Fruit fly (Drosophila melanogaster) whole organism, wandering third instar larva: ENCODE results near the gene Akap200.

Experiments used
- Abd-B ChIP-seq: fragments of >200 bp; optimal IDR thresholded peaks from 2 replicates; lab custom pipeline; 2017; ENCODE audit warnings: missing biosample characterization, missing genetic modification characterization
- CG32264 ChIP-seq: fragments of 200-800 bp; sonication (Bioruptor generic); optimal IDR thresholded peaks from 2 replicates; lab custom pipeline; 2016; ENCODE audit warnings: missing biosample characterization, missing genetic modification characterization
- CG9705 ChIP-seq: fragments of 200-800 bp; sonication (Bioruptor generic); optimal IDR thresholded peaks from 2 replicates; lab custom pipeline; 2018; ENCODE audit warnings: missing biosample characterization, mild to moderate bottlenecking, missing genetic modification characterization
- CrebA ChIP-seq: fragments of 200-800 bp; sonication (Bioruptor generic); optimal IDR thresholded peaks from 2 replicates; lab custom pipeline; 2016; ENCODE audit warnings: missing biosample characterization, mild to moderate bottlenecking, missing genetic modification characterization, borderline replicate concordance
- Dfd ChIP-seq: fragments of >200 bp; optimal IDR thresholded peaks from 2 replicates; lab custom pipeline; 2017; ENCODE audit warnings: missing biosample characterization, missing genetic modification characterization
- Dif ChIP-seq: fragments of 200-275, 200-300 bp; sonication (Bioruptor generic); optimal IDR thresholded peaks from 2 replicates; lab custom pipeline; 2018; ENCODE audit warnings: missing biosample characterization, missing genetic modification characterization; ENCODE audit not compliant: partially characterized antibody
- GATAd ChIP-seq: sonication (Bioruptor generic); optimal IDR thresholded peaks from 2 replicates; lab custom pipeline; 2016; ENCODE audit warnings: missing biosample characterization, missing genetic modification characterization
- HLH106 ChIP-seq: fragments of 200-800 bp; optimal IDR thresholded peaks from 3 replicates; lab custom pipeline; 2019; ENCODE audit warnings: missing biosample characterization, mild to moderate bottlenecking, missing genetic modification characterization, moderate library complexity
- Hnf4 ChIP-seq: fragments of 200-800 bp; sonication (Bioruptor generic); optimal IDR thresholded peaks from 2 replicates; lab custom pipeline; 2016; ENCODE audit warnings: missing biosample characterization, mild to moderate bottlenecking, missing genetic modification characterization
- Hr78 ChIP-seq: fragments of >200 bp; optimal IDR thresholded peaks from 2 replicates; lab custom pipeline; 2017; ENCODE audit warnings: missing biosample characterization, missing genetic modification characterization
- Hr83 ChIP-seq: fragments of 200-300 bp; sonication (Bioruptor generic); optimal IDR thresholded peaks from 2 replicates; lab custom pipeline; 2016; ENCODE audit warnings: missing biosample characterization, mild to moderate bottlenecking, missing genetic modification characterization, moderate library complexity; ENCODE audit not compliant: poor library complexity, severe bottlenecking
- Jra ChIP-seq: sonication (Bioruptor generic); optimal IDR thresholded peaks from 2 replicates; lab custom pipeline; 2016; ENCODE audit warnings: missing biosample characterization, missing genetic modification characterization
- Mio ChIP-seq: sonication (Bioruptor generic); optimal IDR thresholded peaks from 2 replicates; lab custom pipeline; 2016; ENCODE audit warnings: missing biosample characterization, missing genetic modification characterization
- Myc ChIP-seq: fragments of >200 bp; optimal IDR thresholded peaks from 2 replicates; lab custom pipeline; 2017
- N ChIP-seq: fragments of >200 bp; optimal IDR thresholded peaks from 2 replicates; lab custom pipeline; 2018; ENCODE audit warnings: missing biosample characterization, missing external identifiers, missing genetic modification characterization
- OdsH ChIP-seq: fragments of 200-800 bp; sonication (Bioruptor generic); optimal IDR thresholded peaks from 2 replicates; lab custom pipeline; 2016; ENCODE audit warnings: missing biosample characterization, mild to moderate bottlenecking, missing genetic modification characterization
- Rel ChIP-seq, 2 experiments: fragments of 200-800 bp; sonication (Bioruptor generic) in 1 of 2; optimal IDR thresholded peaks; 2 replicates in 1 of 2; 3 replicates in 1 of 2; lab custom pipeline; 2016 to 2019; ENCODE audit warnings: mild to moderate bottlenecking in 2 of 2, missing biosample characterization in 2 of 2, missing genetic modification characterization in 2 of 2, moderate library complexity in 1 of 2
- Sp1 ChIP-seq: fragments of 200-800 bp; sonication (Bioruptor generic); optimal IDR thresholded peaks from 3 replicates; lab custom pipeline; 2019; ENCODE audit warnings: missing biosample characterization, mild to moderate bottlenecking, missing genetic modification characterization, moderate library complexity
- Vsx2 ChIP-seq: fragments of 200-300, 225-300 bp; sonication (Bioruptor generic); optimal IDR thresholded peaks from 2 replicates; lab custom pipeline; 2018; ENCODE audit warnings: missing biosample characterization, missing genetic modification characterization; ENCODE audit not compliant: partially characterized antibody
- br ChIP-seq: fragments of 200-800 bp; sonication (Bioruptor generic); optimal IDR thresholded peaks from 2 replicates; lab custom pipeline; 2016; ENCODE audit warnings: missing biosample characterization, missing genetic modification characterization
- brk ChIP-seq: fragments of 200-800 bp; sonication (Bioruptor generic); optimal IDR thresholded peaks from 2 replicates; lab custom pipeline; 2016; ENCODE audit warnings: missing biosample characterization, mild to moderate bottlenecking, missing genetic modification characterization
- dl ChIP-seq, 2 experiments: fragments of 175-275, 200-275 bp in 1 of 2; fragments of 200-275 bp in 1 of 2; sonication (Bioruptor generic); optimal IDR thresholded peaks; lab custom pipeline; 2018; ENCODE audit warnings: mild to moderate bottlenecking in 2 of 2, missing biosample characterization in 2 of 2, missing genetic modification characterization in 2 of 2, moderate library complexity in 2 of 2; ENCODE audit not compliant: partially characterized antibody in 2 of 2, insufficient read depth in 1 of 2
- dmrt93B ChIP-seq: fragments of 200-800 bp; sonication (Bioruptor generic); optimal IDR thresholded peaks from 2 replicates; lab custom pipeline; 2018; ENCODE audit warnings: missing biosample characterization, mild to moderate bottlenecking, missing genetic modification characterization
- dsf ChIP-seq: sonication (Bioruptor generic); optimal IDR thresholded peaks from 2 replicates; lab custom pipeline; 2016; ENCODE audit warnings: missing biosample characterization, missing genetic modification characterization, borderline replicate concordance
- ey ChIP-seq: fragments of 200-800 bp; sonication (Bioruptor generic); optimal IDR thresholded peaks from 2 replicates; lab custom pipeline; 2016; ENCODE audit warnings: missing biosample characterization, missing genetic modification characterization
- foxo ChIP-seq, 2 experiments: fragments of 200-800 bp; sonication (Bioruptor generic); optimal IDR thresholded peaks; 2 replicates in 1 of 2; 3 replicates in 1 of 2; lab custom pipeline; 2016 to 2017; ENCODE audit warnings: missing biosample characterization in 2 of 2, missing genetic modification characterization in 2 of 2
- fru ChIP-seq: fragments of 200-800 bp; sonication (Bioruptor generic); optimal IDR thresholded peaks from 3 replicates; lab custom pipeline; 2016; ENCODE audit warnings: missing biosample characterization, mild to moderate bottlenecking, missing genetic modification characterization
- h ChIP-seq: fragments of 200-800 bp; sonication (Bioruptor generic); optimal IDR thresholded peaks from 3 replicates; lab custom pipeline; 2016; ENCODE audit warnings: missing biosample characterization, mild to moderate bottlenecking, missing genetic modification characterization
- jim ChIP-seq: fragments of 175-275, 200-325 bp; sonication (Bioruptor generic); optimal IDR thresholded peaks from 2 replicates; lab custom pipeline; 2016; ENCODE audit warnings: missing biosample characterization, mild to moderate bottlenecking, missing genetic modification characterization
- lola ChIP-seq: fragments of >200 bp; optimal IDR thresholded peaks from 2 replicates; lab custom pipeline; 2017; ENCODE audit warnings: missing biosample characterization, missing genetic modification characterization
- pan ChIP-seq: fragments of >200 bp; optimal IDR thresholded peaks from 2 replicates; lab custom pipeline; 2017
- psq ChIP-seq: fragments of 200-800 bp; sonication (Bioruptor generic); optimal IDR thresholded peaks from 3 replicates; lab custom pipeline; 2017; ENCODE audit warnings: missing biosample characterization, mild to moderate bottlenecking, missing genetic modification characterization, moderate library complexity
- rgr ChIP-seq: fragments of 200-800 bp; sonication (Bioruptor generic); optimal IDR thresholded peaks from 3 replicates; lab custom pipeline; 2016; ENCODE audit warnings: missing biosample characterization, mild to moderate bottlenecking, missing genetic modification characterization
- sage ChIP-seq: fragments of 200-800 bp; sonication (Bioruptor generic); optimal IDR thresholded peaks from 2 replicates; lab custom pipeline; 2016; ENCODE audit warnings: missing biosample characterization, mild to moderate bottlenecking, missing genetic modification characterization
- sv ChIP-seq: fragments of 200-800 bp; sonication (Bioruptor generic); optimal IDR thresholded peaks from 3 replicates; lab custom pipeline; 2016; ENCODE audit warnings: missing biosample characterization, missing genetic modification characterization
- tai ChIP-seq: sonication (Bioruptor generic); optimal IDR thresholded peaks from 2 replicates; lab custom pipeline; 2016; ENCODE audit warnings: missing biosample characterization, missing genetic modification characterization
- usp ChIP-seq: fragments of >200 bp; optimal IDR thresholded peaks from 2 replicates; lab custom pipeline; 2017; ENCODE audit warnings: missing biosample characterization, missing genetic modification characterization
- woc ChIP-seq: sonication (Bioruptor generic); optimal IDR thresholded peaks from 2 replicates; lab custom pipeline; 2016; ENCODE audit warnings: missing biosample characterization, mild to moderate bottlenecking, missing genetic modification characterization

Akap200 gene

DNA sequence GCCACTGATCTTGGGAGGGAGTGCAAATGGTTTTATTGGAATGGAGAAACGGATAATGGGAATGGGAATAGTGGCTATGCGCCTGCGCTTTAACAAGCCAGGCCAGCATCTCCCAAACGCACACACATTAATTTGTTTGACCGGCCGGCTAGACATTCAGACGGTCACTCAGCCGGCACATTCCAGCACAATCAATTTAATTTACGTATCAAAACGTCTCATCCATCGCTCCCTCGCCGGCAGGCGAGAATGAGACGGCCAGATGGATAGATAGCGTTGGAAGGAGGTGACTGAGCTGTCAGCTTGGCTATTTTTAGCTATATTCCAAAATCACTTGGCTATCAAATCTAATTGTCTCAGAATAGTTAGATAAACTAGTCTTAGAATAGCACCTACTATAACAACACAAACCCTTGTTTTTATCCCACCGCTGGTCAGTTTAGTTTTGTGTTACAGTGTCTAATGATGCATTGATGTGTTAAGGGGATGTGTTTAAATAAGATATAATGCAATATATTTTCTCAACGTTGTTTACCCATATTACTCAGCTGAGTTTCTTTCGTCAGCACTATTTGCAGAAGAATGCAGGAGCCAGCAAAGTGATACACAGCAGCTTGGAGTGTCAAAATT is 8.1 kb downstream of the Akap200 start:
- TF ChIP-seq pan (lab: Kevin White, UChicago) (no peak), br (GFP tag; lab: Kevin White, UChicago) (peak; percentile 26), foxo (GFP tag; optimal IDR thresholded peaks at IDR 0.05; lab: Kevin White, UChicago) (no peak), h (GFP tag; lab: Kevin White, UChicago) (peak; percentile 68), usp (GFP tag; lab: Kevin White, UChicago) (no peak), rgr (GFP tag; lab: Kevin White, UChicago) (peak; percentile 23), HLH106 (no peak), Hr78 (GFP tag; lab: Kevin White, UChicago) (no peak), psq (GFP tag; lab: Kevin White, UChicago) (peak; percentile 32), OdsH (peak; percentile 43), fru (peak; percentile 49), brk (GFP tag; lab: Kevin White, UChicago) (no peak), Hnf4 (GFP tag; lab: Kevin White, UChicago) (peak; percentile 59), Hr83 (GFP tag; lab: Kevin White, UChicago) (peak; percentile 31), Abd-B (no peak), dl (GFP tag; optimal IDR thresholded peaks at IDR 0.05; lab: Kevin White, UChicago; ENCODE audit: insufficient read depth in 1 of 2, partially characterized antibody in 2 of 2) (no peak), GATAd (GFP tag; lab: Kevin White, UChicago) (no peak), CG9705 (GFP tag; lab: Kevin White, UChicago) (no peak), jim (no peak), dmrt93B (GFP tag; lab: Kevin White, UChicago) (no peak), ey (GFP tag; lab: Kevin White, UChicago) (no peak), sv (GFP tag; lab: Kevin White, UChicago) (no peak), tai (GFP tag; lab: Kevin White, UChicago) (peak; percentile 33), CrebA (no peak), Dfd (GFP tag; lab: Kevin White, UChicago) (no peak), dsf (no peak), N (GFP tag; lab: Kevin White, UChicago) (no peak), Mio (no peak), Sp1 (no peak), woc (GFP tag; lab: Kevin White, UChicago) (no peak), Myc (lab: Kevin White, UChicago) (peak; percentile 59), Vsx2 (GFP tag; lab: Kevin White, UChicago) (no peak), sage (GFP tag; lab: Kevin White, UChicago) (peak; percentile 9), Jra (GFP tag; lab: Kevin White, UChicago) (no peak), CG32264 (no peak), lola (GFP tag; lab: Kevin White, UChicago) (no peak), Rel (GFP tag; optimal IDR thresholded peaks at IDR 0.05; lab: Kevin White, UChicago) (no peak), Rel (tag; optimal IDR thresholded peaks at IDR 0.05; lab: Kevin White, UChicago) (no peak), Dif (GFP tag; lab: Kevin White, UChicago) (no peak)
- TF ChIP-seq, all 38 proteins: peak for 11

DNA sequence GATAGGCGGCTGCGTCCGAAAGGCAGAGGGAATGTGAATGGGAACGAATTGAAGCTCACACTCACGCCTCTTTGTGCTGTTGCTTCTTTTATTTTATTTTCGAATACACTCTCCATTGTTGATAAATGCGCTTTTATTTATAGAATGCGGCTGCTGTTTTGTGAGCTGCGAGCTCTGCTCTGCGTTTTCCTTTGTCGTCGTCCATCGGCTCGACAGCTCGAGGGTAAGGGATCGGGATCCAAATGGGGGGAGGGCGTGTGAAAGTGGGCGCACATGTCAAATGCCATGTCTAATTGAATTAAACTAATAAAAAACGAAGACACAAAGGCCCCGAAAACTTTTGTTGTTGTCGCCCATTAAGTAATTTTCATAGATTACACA is 8.6 kb downstream of the Akap200 start:
- TF ChIP-seq brk (GFP tag; lab: Kevin White, UChicago) (peak; percentile 38), h (GFP tag; lab: Kevin White, UChicago) (peak; percentile 6), Rel (GFP tag; optimal IDR thresholded peaks at IDR 0.05; lab: Kevin White, UChicago) (no peak), Rel (tag; optimal IDR thresholded peaks at IDR 0.05; lab: Kevin White, UChicago) (peak; percentile 8), Dif (GFP tag; lab: Kevin White, UChicago) (no peak)
